Worm (Caenorhabditis elegans) whole organism, young adult: ENCODE measurements around the gene viro-2.

Source experiments
- B0019.2 ChIP-seq: fragments of 200-800 bp; sonication (Bioruptor generic); conservative IDR thresholded peaks from 2 replicates; pipeline ENCODE4 v1.3.6; 2022; ENCODE audit warnings: missing genetic modification reagents, missing genetic modification characterization, missing compliant biosample characterization
- B0035.1 ChIP-seq: sonication (generic microtip); optimal IDR thresholded peaks from 2 replicates; lab custom pipeline; 2016; ENCODE audit warnings: missing genetic modification characterization, mild to moderate bottlenecking, missing compliant biosample characterization, missing genotype, missing genetic modification reagents
- C17E4.6 ChIP-seq: fragments of 200-800 bp; sonication (Bioruptor generic); IDR thresholded peaks from 2 replicates; pipeline ENCODE4 v1.3.6; 2022; ENCODE audit warnings: missing genetic modification reagents, missing genetic modification characterization, missing compliant biosample characterization
- F10E7.11 ChIP-seq: sonication (generic microtip); optimal IDR thresholded peaks from 2 replicates; lab custom pipeline; 2017; ENCODE audit warnings: mild to moderate bottlenecking, missing genetic modification characterization, moderate library complexity, missing compliant biosample characterization
- F49E8.2 ChIP-seq: sonication (generic microtip); optimal IDR thresholded peaks from 3 replicates; lab custom pipeline; 2017; ENCODE audit warnings: missing genetic modification characterization, mild to moderate bottlenecking, missing compliant biosample characterization, antibody characterized with exemption, moderate library complexity; ENCODE audit not compliant: insufficient read depth
- F57A8.1 ChIP-seq: fragments of 200-800 bp; sonication (Bioruptor generic); optimal IDR thresholded peaks from 2 replicates; lab custom pipeline; 2018; ENCODE audit warnings: mild to moderate bottlenecking, missing genetic modification characterization, moderate library complexity, missing compliant biosample characterization
- Y56A3A.18 ChIP-seq: fragments of 200-800 bp; sonication (Bioruptor generic); IDR thresholded peaks from 2 replicates; pipeline ENCODE4 v1.3.6; 2022; ENCODE audit warnings: missing genetic modification reagents, missing genetic modification characterization, missing compliant biosample characterization
- Y79H2A.3 ChIP-seq: fragments of 200-800 bp; sonication (Bioruptor generic); conservative IDR thresholded peaks from 2 replicates; pipeline ENCODE4 v1.3.6; 2022; ENCODE audit warnings: missing genetic modification reagents, missing genetic modification characterization, missing compliant biosample characterization
- ama-1 ChIP-seq, 3 experiments: fragments of 150-350 bp in 1 of 3; sonication (generic microtip) in 2 of 3; optimal IDR thresholded peaks; 2 replicates each; lab custom pipeline; 2014 to 2018; ENCODE audit warnings: missing biosample characterization in 2 of 3, missing genetic modification characterization in 2 of 3, missing genetic modification reagents in 2 of 3
- atf-7 ChIP-seq: sonication (generic microtip); optimal IDR thresholded peaks from 2 replicates; lab custom pipeline; 2017; ENCODE audit warnings: mild to moderate bottlenecking, missing genetic modification characterization, missing compliant biosample characterization
- attf-3 ChIP-seq: fragments of 200-800 bp; sonication (Bioruptor generic); conservative IDR thresholded peaks from 2 replicates; pipeline ENCODE4 v1.3.6; 2022; ENCODE audit warnings: missing genetic modification reagents, missing genetic modification characterization, missing compliant biosample characterization
- bed-1 ChIP-seq: fragments of 200-800 bp; sonication (Bioruptor generic); IDR thresholded peaks from 2 replicates; pipeline ENCODE4 v1.3.6; 2022; ENCODE audit warnings: missing genetic modification reagents, missing genetic modification characterization, missing compliant biosample characterization
- ceh-91 ChIP-seq: fragments of 200-800 bp; sonication (Bioruptor generic); IDR thresholded peaks from 2 replicates; pipeline ENCODE4 v1.3.6; 2022; ENCODE audit warnings: missing genetic modification reagents, missing genetic modification characterization, missing compliant biosample characterization
- dox-1 ChIP-seq: fragments of 200-800 bp; sonication (Bioruptor generic); IDR thresholded peaks from 2 replicates; pipeline ENCODE4 v1.3.6; 2022; ENCODE audit warnings: missing genetic modification reagents, missing genetic modification characterization, missing compliant biosample characterization
- dpl-1 ChIP-seq: fragments of 150-350 bp; optimal IDR thresholded peaks from 2 replicates; lab custom pipeline; 2014; ENCODE audit warnings: missing biosample characterization, missing genetic modification reagents, missing genetic modification characterization
- efl-1 ChIP-seq: fragments of 150-350 bp; optimal IDR thresholded peaks from 2 replicates; lab custom pipeline; 2014; ENCODE audit warnings: missing biosample characterization, missing genetic modification reagents, missing genetic modification characterization
- egl-18 ChIP-seq: fragments of 200-800 bp; sonication (Bioruptor generic); IDR thresholded peaks from 2 replicates; pipeline ENCODE4 v1.3.6; 2022; ENCODE audit warnings: missing genetic modification reagents, missing genetic modification characterization, missing compliant biosample characterization
- egrh-3 ChIP-seq: fragments of 200-800 bp; sonication (Bioruptor generic); IDR thresholded peaks from 2 replicates; pipeline ENCODE4 v1.3.6; 2022; ENCODE audit warnings: missing genetic modification reagents, missing genetic modification characterization, missing compliant biosample characterization
- him-1 ChIP-seq: sonication (generic microtip); optimal IDR thresholded peaks from 2 replicates; lab custom pipeline; 2016; ENCODE audit warnings: missing genotype, missing genetic modification reagents, missing genetic modification characterization, missing compliant biosample characterization
- hmg-20 ChIP-seq: fragments of 200-800 bp; sonication (Bioruptor generic); IDR thresholded peaks from 2 replicates; pipeline ENCODE4 v1.3.6; 2022; ENCODE audit warnings: missing genetic modification reagents, missing genetic modification characterization, missing compliant biosample characterization
- hsf-1 ChIP-seq: fragments of 200-800 bp; sonication (Bioruptor generic); IDR thresholded peaks from 2 replicates; pipeline ENCODE4 v1.3.6; 2022; ENCODE audit warnings: missing genetic modification reagents, missing genetic modification characterization, missing compliant biosample characterization
- let-607 ChIP-seq, 2 experiments: fragments of 200-800 bp in 1 of 2; sonication (Bioruptor generic) in 1 of 2; sonication (generic microtip) in 1 of 2; optimal IDR thresholded peaks; 2 replicates each; lab custom pipeline; 2016 to 2018; ENCODE audit warnings: mild to moderate bottlenecking in 2 of 2, missing compliant biosample characterization in 2 of 2, missing genetic modification characterization in 2 of 2, moderate library complexity in 2 of 2, missing genotype in 1 of 2
- lin-26 ChIP-seq: fragments of 200-800 bp; sonication (Bioruptor generic); IDR thresholded peaks from 2 replicates; pipeline ENCODE4 v1.3.6; 2022; ENCODE audit warnings: missing genetic modification reagents, missing genetic modification characterization, missing compliant biosample characterization
- madf-10 ChIP-seq: sonication (generic microtip); optimal IDR thresholded peaks from 2 replicates; lab custom pipeline; 2016; ENCODE audit warnings: mild to moderate bottlenecking, missing genetic modification characterization, missing compliant biosample characterization
- madf-8 ChIP-seq: fragments of 200-800 bp; sonication (Bioruptor generic); conservative IDR thresholded peaks from 2 replicates; pipeline ENCODE4 v1.3.6; 2022; ENCODE audit warnings: missing genetic modification reagents, missing genetic modification characterization, missing compliant biosample characterization
- pbrm-1 ChIP-seq: fragments of 200-800 bp; sonication (Bioruptor generic); IDR thresholded peaks from 2 replicates; pipeline ENCODE4 v1.3.6; 2022; ENCODE audit warnings: missing genetic modification reagents, missing genetic modification characterization, missing compliant biosample characterization
- pha-4 ChIP-seq: fragments of 150-350 bp; sonication (generic microtip); optimal IDR thresholded peaks from 2 replicates; lab custom pipeline; 2014; ENCODE audit warnings: missing biosample characterization, missing genetic modification reagents, missing genetic modification characterization
- snpc-1.3 ChIP-seq: sonication (generic microtip); optimal IDR thresholded peaks from 2 replicates; lab custom pipeline; 2017; ENCODE audit warnings: missing genetic modification characterization, mild to moderate bottlenecking, missing compliant biosample characterization, antibody characterized with exemption, moderate library complexity, missing genotype, missing genetic modification reagents; ENCODE audit not compliant: insufficient read depth
- tlf-1 ChIP-seq: fragments of 200-800 bp; sonication (Bioruptor generic); optimal IDR thresholded peaks from 2 replicates; lab custom pipeline; 2018; ENCODE audit warnings: mild to moderate bottlenecking, missing genetic modification characterization, missing compliant biosample characterization
- unc-130 ChIP-seq: sonication (generic microtip); optimal IDR thresholded peaks from 2 replicates; lab custom pipeline; 2016; ENCODE audit warnings: missing genetic modification reagents, missing genetic modification characterization, missing compliant biosample characterization
- zfh-2 ChIP-seq: fragments of 200-800 bp; sonication (Bioruptor generic); conservative IDR thresholded peaks from 2 replicates; pipeline ENCODE4 v1.3.6; 2022; ENCODE audit warnings: missing genetic modification reagents, missing genetic modification characterization, missing compliant biosample characterization
- zim-3 ChIP-seq: sonication (generic microtip); optimal IDR thresholded peaks from 2 replicates; lab custom pipeline; 2017; ENCODE audit warnings: mild to moderate bottlenecking, missing genetic modification characterization, moderate library complexity, missing compliant biosample characterization
- ztf-3 ChIP-seq: fragments of 200-800 bp; sonication (Bioruptor generic); optimal IDR thresholded peaks from 2 replicates; lab custom pipeline; 2018; ENCODE audit warnings: mild to moderate bottlenecking, missing genetic modification characterization, missing compliant biosample characterization

viro-2 gene

DNA sequence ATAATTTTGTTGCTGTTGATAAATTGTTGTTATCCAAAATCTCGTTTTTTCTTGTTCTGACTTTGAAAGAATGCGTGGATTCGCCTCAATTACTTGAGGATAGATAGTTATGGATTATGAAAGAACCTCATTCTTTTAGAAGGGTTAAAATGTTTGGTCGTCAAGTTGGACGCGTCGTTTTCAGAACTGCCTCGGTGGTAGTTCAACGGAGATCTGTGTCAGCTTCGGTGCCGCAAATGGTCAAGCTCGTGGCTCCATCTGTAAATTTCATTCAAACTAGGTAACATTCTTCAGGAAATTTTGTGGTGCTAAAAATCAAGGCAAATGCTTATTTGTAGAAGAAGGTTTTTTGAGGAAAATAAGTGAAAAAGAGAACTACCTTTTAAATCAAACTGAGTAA lies 51.9 kb downstream of the viro-2 start, which contains the start of gene ndab-2 (continued):
- peak; percentile 75 for TF ChIP-seq Y56A3A.18 (GFP tag; lab: Robert Waterston, UW)
- no peak for TF ChIP-seq hmg-20 (GFP tag; lab: Robert Waterston, UW)
- TF ChIP-seq B0019.2 (GFP tag; lab: Robert Waterston, UW), result no peak
- no peak for TF ChIP-seq pha-4 (tag; lab: Kevin White, UChicago)
- 0 out of 2 replicates have a peak, but pooled peaks have one; percentile 52 for TF ChIP-seq dox-1
- no peak for TF ChIP-seq ama-1 (optimal IDR thresholded peaks at IDR 0.05; lab: Kevin White, UChicago)
- TF ChIP-seq ama-1 (GFP tag; optimal IDR thresholded peaks at IDR 0.05; lab: Kevin White, UChicago), result peak in 1 of 2 experiments; percentile 73
- no peak for TF ChIP-seq egrh-3 (GFP tag; lab: Robert Waterston, UW)
- TF ChIP-seq F57A8.1 (GFP tag; lab: Kevin White, UChicago), result no peak
- TF ChIP-seq madf-10 (tag; lab: Kevin White, UChicago), result no peak
- TF ChIP-seq tlf-1, result peak; percentile 60
- peak; percentile 62; the same call in 1 of the 2 replicates for TF ChIP-seq lin-26
- no peak for TF ChIP-seq ceh-91 (GFP tag; lab: Robert Waterston, UW)
- TF ChIP-seq ztf-3, result no peak
- TF ChIP-seq madf-8 (GFP tag; lab: Robert Waterston, UW), result no peak
- no peak for TF ChIP-seq Y79H2A.3 (GFP tag; lab: Robert Waterston, UW)
- TF ChIP-seq dpl-1 (GFP tag; lab: Kevin White, UChicago), result no peak
- TF ChIP-seq efl-1 (GFP tag; lab: Kevin White, UChicago), result no peak
- TF ChIP-seq zim-3 (tag; lab: Kevin White, UChicago), result no peak
- no peak for TF ChIP-seq B0035.1 (tag; lab: Kevin White, UChicago)
- peak; percentile 26 for TF ChIP-seq F49E8.2 (tag; lab: Kevin White, UChicago)
- no peak for TF ChIP-seq atf-7
- TF ChIP-seq unc-130 (GFP tag; lab: Kevin White, UChicago), result no peak
- no peak for TF ChIP-seq let-607 (tag; optimal IDR thresholded peaks at IDR 0.05; lab: Kevin White, UChicago)
- TF ChIP-seq egl-18 (GFP tag; lab: Robert Waterston, UW), result no peak
- no peak for TF ChIP-seq C17E4.6 (GFP tag; lab: Robert Waterston, UW)
- TF ChIP-seq attf-3, result no peak
- TF ChIP-seq F10E7.11 (tag; lab: Kevin White, UChicago), result no peak
- TF ChIP-seq zfh-2 (GFP tag; lab: Robert Waterston, UW), result no peak
- peak; percentile 68; the same call in 1 of the 2 replicates for TF ChIP-seq hsf-1 (GFP tag; lab: Robert Waterston, UW)
- peak; percentile 42; the same call in 1 of the 2 replicates for TF ChIP-seq pbrm-1 (GFP tag; lab: Robert Waterston, UW)
- TF ChIP-seq snpc-1.3, result no peak
- no peak for TF ChIP-seq him-1 (tag; lab: Kevin White, UChicago)
- no peak for TF ChIP-seq bed-1 (GFP tag; lab: Robert Waterston, UW)
